Worm (Caenorhabditis elegans) whole organism, dauer: ENCODE measurements around the gene F46B3.8.

Experiments used
- unc-62 ChIP-seq: sonication (generic microtip); optimal IDR thresholded peaks from 2 replicates; lab custom pipeline; 2017; ENCODE audit warnings: missing biosample characterization, missing genetic modification reagents, missing genetic modification characterization

The F46B3.8 gene

ce11 chrV:20634330-20634729 lies 11.4 kb upstream of the F46B3.8 start, which contains the start of gene F46B3.16:
TSS of gene F46B3.16 (plus strand) at chrV:20634630.
- no peak for TF ChIP-seq unc-62 (GFP tag; lab: Kevin White, UChicago)

DNA sequence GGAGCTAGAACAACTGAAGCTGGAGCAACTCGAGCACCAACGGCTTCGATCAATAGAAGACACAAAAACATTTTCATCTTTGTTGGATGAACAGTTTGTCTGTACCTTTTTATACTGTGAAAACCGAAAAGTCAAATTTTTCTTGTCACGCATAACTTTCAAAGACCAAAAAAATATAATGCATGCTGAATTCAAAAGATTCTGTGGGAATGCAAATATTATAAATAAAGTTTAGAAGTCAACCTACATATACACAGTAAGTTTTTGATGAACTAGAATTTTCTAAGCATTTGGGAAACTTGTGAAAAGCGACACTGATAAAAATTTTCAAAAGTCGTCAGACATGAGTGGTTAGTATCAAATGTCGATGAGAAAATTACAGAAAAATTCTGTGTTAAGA lies 10.7 kb upstream of the F46B3.8 start, which contains the start of gene F46B3.15:
F46B3.15 (minus strand) TSS at position 101 of the 400 bp plus-strand sequence.
- TF ChIP-seq unc-62 (GFP tag; lab: Kevin White, UChicago): no peak

- TF ChIP-seq unc-62 (GFP tag; lab: Kevin White, UChicago): no peak
Observed at ce11 chrV:20631255-20631654, 8.3 kb upstream of the F46B3.8 start, which contains the start of gene F46B3.14. TSS of gene F46B3.14 (minus strand) at chrV:20631355.

DNA sequence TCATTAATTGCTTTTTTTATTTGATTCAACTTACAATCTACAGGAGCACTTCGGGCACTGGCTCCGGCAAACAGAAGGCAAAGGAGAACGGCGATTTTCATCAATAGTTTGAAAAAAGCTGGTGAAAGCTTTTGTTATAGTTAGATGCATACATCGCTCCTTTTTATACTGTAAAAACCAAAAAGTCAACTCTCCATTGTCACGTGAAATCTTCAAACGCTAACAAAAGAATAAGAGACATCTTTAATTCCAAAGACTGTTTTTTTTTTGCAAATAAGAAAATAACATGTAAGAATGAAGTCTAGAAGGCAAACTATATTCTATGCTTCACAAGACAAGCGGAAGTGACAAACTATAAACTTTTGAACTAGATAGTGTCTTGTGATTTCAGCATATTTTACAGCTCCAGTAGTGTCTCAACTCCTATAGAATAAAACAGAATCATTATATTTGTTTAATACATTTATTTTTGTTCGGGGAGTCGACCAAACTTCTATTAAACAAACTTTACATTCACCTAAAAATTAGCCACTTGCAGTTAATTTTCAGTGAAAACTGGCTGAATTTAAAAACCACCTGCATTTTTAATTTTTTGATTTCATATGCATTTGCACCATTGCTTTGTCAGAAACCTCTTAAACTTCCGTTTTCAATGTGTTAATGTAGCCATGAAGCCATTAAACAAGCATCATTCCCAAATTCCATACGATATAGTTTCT lies 3.2 kb upstream of the F46B3.8 start, which contains the start of the genes F46B3.9 and srz-18:
F46B3.9 (minus strand) TSS at position 101 of the 719 bp plus-strand sequence.
srz-18 (plus strand) TSS at position 669 of the 719 bp plus-strand sequence.
- no peak for TF ChIP-seq unc-62 (GFP tag; lab: Kevin White, UChicago)

DNA sequence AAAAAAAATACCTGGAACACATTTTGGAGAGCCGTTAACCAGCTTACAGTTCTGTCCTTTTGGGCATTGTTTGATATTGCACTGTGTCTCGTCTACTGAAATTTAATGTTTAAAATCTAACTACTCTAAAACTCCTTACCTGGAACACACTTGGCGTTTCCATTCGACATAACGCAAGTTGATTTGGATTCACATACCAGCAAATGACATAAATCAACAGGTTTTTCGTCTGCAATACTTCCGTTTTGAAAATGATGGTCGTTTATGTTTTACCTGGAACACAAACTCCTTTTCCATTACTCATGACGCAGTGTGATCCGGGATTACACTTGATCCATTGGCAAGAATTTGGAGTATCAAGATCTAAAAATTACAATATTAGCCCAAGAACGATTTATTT lies 2.3 kb upstream of the F46B3.8 start:
- no peak for TF ChIP-seq unc-62 (GFP tag; lab: Kevin White, UChicago)

ce11 chrV:20618632-20619031 lies 4.3 kb downstream of the F46B3.8 start, which contains the start of gene F46B3.7:
TSS of gene F46B3.7 (minus strand) at chrV:20618732.
- no peak for TF ChIP-seq unc-62 (GFP tag; lab: Kevin White, UChicago)

- no peak for TF ChIP-seq unc-62 (GFP tag; lab: Kevin White, UChicago)
Observed at ce11 chrV:20609494-20609893, 13.5 kb downstream of the F46B3.8 start, which contains the start of gene grd-2. TSS of gene grd-2 (plus strand) at chrV:20609794.

DNA sequence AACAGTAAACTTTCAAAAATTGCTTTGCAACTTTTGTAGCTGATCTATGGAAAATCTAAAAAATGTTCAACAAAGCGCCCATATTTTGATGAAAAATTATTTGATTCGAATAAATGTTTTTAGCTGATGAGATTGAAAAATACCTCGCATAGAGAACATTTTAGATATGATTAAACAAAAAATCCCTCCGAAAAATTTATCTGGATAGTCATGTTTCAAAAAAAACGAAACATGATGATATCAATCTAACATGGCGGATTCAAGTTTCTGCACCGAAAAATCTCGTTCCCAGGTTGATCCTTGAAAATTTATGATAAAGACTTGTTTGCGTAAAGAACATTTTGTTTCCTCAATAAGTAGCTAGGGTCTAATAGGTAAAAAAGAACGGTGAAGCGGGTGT lies 14.3 kb downstream of the F46B3.8 start, which contains the start of gene ttr-12:
ttr-12 (minus strand) TSS at position 101 of the 400 bp plus-strand sequence.
- TF ChIP-seq unc-62 (GFP tag; lab: Kevin White, UChicago): no peak

ce11 chrV:20606617-20607016 lies 16.3 kb downstream of the F46B3.8 start, which contains the start of gene F46B3.23:
TSS of gene F46B3.23 (minus strand) at chrV:20606717.
- no peak for TF ChIP-seq unc-62 (GFP tag; lab: Kevin White, UChicago)

DNA sequence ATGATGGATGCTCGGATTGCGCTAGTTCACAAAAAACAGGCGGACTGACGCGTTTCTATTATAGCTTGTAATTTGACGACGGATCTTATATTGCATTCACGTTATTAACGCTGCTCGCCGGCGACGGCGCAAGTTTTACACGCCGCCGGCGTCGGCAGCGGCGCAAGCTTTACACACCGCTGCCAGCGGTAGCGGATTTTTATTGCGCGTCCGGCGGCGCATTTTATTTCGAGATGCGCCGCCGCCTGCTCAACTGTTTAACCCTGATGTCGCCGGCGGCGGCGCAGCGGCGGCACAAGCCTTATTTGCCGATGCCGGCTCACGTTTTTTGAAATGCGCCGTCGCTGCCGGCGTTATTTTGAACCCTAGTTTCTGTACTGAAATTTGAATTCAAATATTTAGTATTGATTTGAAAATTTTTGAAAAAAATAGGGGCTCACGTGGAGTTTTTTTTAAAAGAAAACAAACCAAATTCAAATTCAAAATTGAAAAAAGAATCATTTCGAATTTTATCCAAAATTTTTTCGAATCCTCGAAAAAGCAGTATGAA lies 18.3 kb downstream of the F46B3.8 start, which contains the start of gene ttr-57:
ttr-57 (plus strand) TSS at position 500 of the 550 bp plus-strand sequence.
- no peak for TF ChIP-seq unc-62 (GFP tag; lab: Kevin White, UChicago)

- no peak for TF ChIP-seq unc-62 (GFP tag; lab: Kevin White, UChicago)
Observed at ce11 chrV:20603014-20603413, 19.9 kb downstream of the F46B3.8 start, which contains the start of gene ttr-11. TSS of gene ttr-11 (plus strand) at chrV:20603314.

DNA sequence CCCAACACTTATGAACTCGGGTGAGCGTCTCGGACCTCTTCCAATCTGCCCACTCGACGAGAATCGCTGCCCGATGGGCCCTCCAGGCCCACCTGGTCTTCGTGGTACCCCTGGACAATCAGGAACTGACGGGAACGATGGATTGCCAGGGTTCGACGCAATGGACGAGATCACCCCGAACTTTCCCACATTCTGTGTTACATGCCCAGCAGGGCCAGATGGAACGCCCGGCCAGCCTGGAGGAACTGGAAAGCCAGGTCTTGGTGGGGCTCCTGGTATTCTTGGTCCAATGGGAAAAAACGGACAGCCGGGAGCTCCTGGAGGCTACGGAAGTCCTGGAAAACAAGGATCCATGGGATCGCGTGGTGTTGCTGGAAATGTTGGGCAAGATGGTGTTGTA lies 22.3 kb downstream of the F46B3.8 start:
- TF ChIP-seq unc-62 (GFP tag; lab: Kevin White, UChicago): no peak

ce11 chrV:20599795-20600194 lies 23.2 kb downstream of the F46B3.8 start, which contains the start of gene col-163:
TSS of gene col-163 (plus strand) at chrV:20600095.
- no peak for TF ChIP-seq unc-62 (GFP tag; lab: Kevin White, UChicago)

ce11 chrV:20597076-20597475 lies 25.9 kb downstream of the F46B3.8 start, which contains the start of gene F46B3.1:
TSS of gene F46B3.1 (minus strand) at chrV:20597176.
- no peak for TF ChIP-seq unc-62 (GFP tag; lab: Kevin White, UChicago)

DNA sequence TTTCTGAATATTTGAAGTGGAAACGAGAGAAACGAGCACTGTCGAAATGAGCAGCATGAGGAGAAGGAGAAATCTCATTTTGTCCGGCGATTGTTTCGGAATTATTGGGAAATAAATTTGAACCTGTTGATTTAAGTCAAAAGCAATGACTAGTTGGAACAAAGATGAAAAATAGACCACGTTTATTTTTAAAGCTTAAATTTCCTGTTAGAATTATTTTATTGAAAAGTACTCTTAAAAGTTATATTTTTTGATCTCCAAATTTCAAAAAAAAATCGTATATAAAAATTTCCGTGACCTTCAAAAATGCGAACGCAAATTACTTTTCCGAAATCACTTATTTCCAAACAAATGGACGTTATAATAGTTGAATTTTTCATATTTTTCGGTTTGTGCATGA lies 27.3 kb downstream of the F46B3.8 start, which contains the start of gene F26F2.11:
F26F2.11 (minus strand) TSS at position 101 of the 400 bp plus-strand sequence.
- TF ChIP-seq unc-62 (GFP tag; lab: Kevin White, UChicago): no peak

- TF ChIP-seq unc-62 (GFP tag; lab: Kevin White, UChicago): no peak
Observed at ce11 chrV:20594746-20595145, 28.2 kb downstream of the F46B3.8 start, which contains the start of gene F26F2.10. TSS of gene F26F2.10 (minus strand) at chrV:20594846.
